Worm (Caenorhabditis elegans) whole organism, L1 larva: ENCODE measurements around the gene brc-1.

Experiments used
- C04F5.9 ChIP-seq: sonication (generic microtip); optimal IDR thresholded peaks from 2 replicates; lab custom pipeline; 2016; ENCODE audit warnings: missing genetic modification characterization, missing compliant biosample characterization
- F16B12.6 ChIP-seq: fragments of 150-350 bp; optimal IDR thresholded peaks from 2 replicates; lab custom pipeline; 2014; ENCODE audit warnings: missing biosample characterization, missing genetic modification characterization
- alr-1 ChIP-seq: fragments of 200-800 bp; sonication (Bioruptor generic); optimal IDR thresholded peaks from 2 replicates; lab custom pipeline; 2018; ENCODE audit warnings: borderline replicate concordance, mild to moderate bottlenecking, missing genetic modification characterization, missing compliant biosample characterization
- ama-1 ChIP-seq: fragments of 150-350 bp; optimal IDR thresholded peaks from 2 replicates; lab custom pipeline; 2014
- blmp-1 ChIP-seq: fragments of 150-350 bp; optimal IDR thresholded peaks from 2 replicates; lab custom pipeline; 2014; ENCODE audit warnings: missing biosample characterization, missing genetic modification characterization
- ceh-8 ChIP-seq: fragments of 200-800 bp; sonication (Bioruptor generic); optimal IDR thresholded peaks from 2 replicates; lab custom pipeline; 2018; ENCODE audit warnings: mild to moderate bottlenecking, missing genetic modification characterization, moderate library complexity, missing compliant biosample characterization
- ceh-90 ChIP-seq: sonication (generic microtip); optimal IDR thresholded peaks from 2 replicates; lab custom pipeline; 2016; ENCODE audit warnings: missing genetic modification characterization, missing compliant biosample characterization
- ces-1 ChIP-seq: fragments of 150-350 bp; optimal IDR thresholded peaks from 2 replicates; lab custom pipeline; 2014; ENCODE audit warnings: missing biosample characterization, missing genetic modification reagents, missing genetic modification characterization
- dpl-1 ChIP-seq, 3 experiments: fragments of 150-350 bp in 2 of 3; sonication (generic microtip) in 1 of 3; optimal IDR thresholded peaks; 2 replicates each; lab custom pipeline; 2014 to 2017; ENCODE audit warnings: missing biosample characterization in 3 of 3, missing genetic modification characterization in 3 of 3, missing genetic modification reagents in 3 of 3
- dsc-1 ChIP-seq: sonication (generic microtip); optimal IDR thresholded peaks from 2 replicates; lab custom pipeline; 2016; ENCODE audit warnings: mild to moderate bottlenecking, missing genetic modification characterization, missing compliant biosample characterization
- efl-1 ChIP-seq, 4 experiments: fragments of 150-350 bp; optimal IDR thresholded peaks in 3 of 4; peaks in 1 of 4; 1 replicate in 1 of 4; 2 replicates in 3 of 4; lab custom pipeline; 2014; ENCODE audit warnings: missing biosample characterization in 2 of 4, missing genetic modification characterization in 2 of 4, missing genetic modification reagents in 2 of 4
- egl-13 ChIP-seq: sonication (generic microtip); optimal IDR thresholded peaks from 2 replicates; lab custom pipeline; 2016; ENCODE audit warnings: missing genotype, missing genetic modification reagents, missing genetic modification characterization, missing compliant biosample characterization
- egl-27 ChIP-seq, 2 experiments: fragments of 150-350 bp in 1 of 2; sonication (generic microtip); optimal IDR thresholded peaks; 3 replicates each; lab custom pipeline; 2017 to 2018; ENCODE audit warnings: missing biosample characterization in 2 of 2, missing genetic modification characterization in 2 of 2, missing genetic modification reagents in 2 of 2
- elt-2 ChIP-seq: sonication (generic microtip); optimal IDR thresholded peaks from 2 replicates; lab custom pipeline; 2016; ENCODE audit warnings: missing genetic modification characterization, mild to moderate bottlenecking, inconsistent platforms, missing compliant biosample characterization, missing genetic modification reagents
- ets-5 ChIP-seq: fragments of 200-800 bp; sonication (Bioruptor generic); IDR thresholded peaks from 2 replicates; pipeline ENCODE4 v1.3.6; 2022; ENCODE audit warnings: missing genetic modification characterization, missing compliant biosample characterization
- fkh-10 ChIP-seq: sonication (generic microtip); optimal IDR thresholded peaks from 2 replicates; lab custom pipeline; 2017; ENCODE audit warnings: missing biosample characterization, missing genetic modification reagents, missing genetic modification characterization
- fos-1 ChIP-seq: fragments of 150-350 bp; optimal IDR thresholded peaks from 2 replicates; lab custom pipeline; 2014; ENCODE audit warnings: missing biosample characterization, missing genetic modification characterization
- grh-1 ChIP-seq: fragments of 200-800 bp; sonication (Bioruptor generic); IDR thresholded peaks from 2 replicates; pipeline ENCODE4 v1.3.6; 2022; ENCODE audit warnings: missing genetic modification reagents, missing genetic modification characterization, missing compliant biosample characterization
- hlh-17 ChIP-seq: fragments of 200-800 bp; sonication (Bioruptor generic); optimal IDR thresholded peaks from 2 replicates; lab custom pipeline; 2018; ENCODE audit warnings: missing genetic modification characterization, mild to moderate bottlenecking, missing compliant biosample characterization, moderate library complexity, borderline replicate concordance
- hlh-4 ChIP-seq: sonication (generic microtip); optimal IDR thresholded peaks from 2 replicates; lab custom pipeline; 2016; ENCODE audit warnings: mild to moderate bottlenecking, missing genetic modification characterization, missing compliant biosample characterization
- hpl-2 ChIP-seq: fragments of 150-350 bp; optimal IDR thresholded peaks from 2 replicates; lab custom pipeline; 2014; ENCODE audit warnings: missing biosample characterization, missing genetic modification reagents, missing genetic modification characterization
- irx-1 ChIP-seq: sonication (generic microtip); optimal IDR thresholded peaks from 2 replicates; lab custom pipeline; 2016; ENCODE audit warnings: missing genetic modification characterization, missing compliant biosample characterization
- jun-1 ChIP-seq: fragments of 150-350 bp; optimal IDR thresholded peaks from 2 replicates; lab custom pipeline; 2014; ENCODE audit warnings: missing biosample characterization, missing genetic modification reagents, missing genetic modification characterization
- lin-13 ChIP-seq: fragments of 150-350 bp; optimal IDR thresholded peaks from 2 replicates; lab custom pipeline; 2014; ENCODE audit warnings: missing biosample characterization, missing genetic modification reagents, missing genetic modification characterization
- lin-15B ChIP-seq: fragments of 150-350 bp; sonication (generic microtip); optimal IDR thresholded peaks from 3 replicates; lab custom pipeline; 2014; ENCODE audit warnings: missing biosample characterization, missing genetic modification characterization
- lin-35 ChIP-seq, 2 experiments: fragments of 150-350 bp; optimal IDR thresholded peaks; 2 replicates each; lab custom pipeline; 2014; ENCODE audit warnings: missing biosample characterization in 2 of 2, missing genetic modification characterization in 2 of 2, missing genetic modification reagents in 2 of 2
- lin-39 ChIP-seq: fragments of 150-350 bp; optimal IDR thresholded peaks from 2 replicates; lab custom pipeline; 2014; ENCODE audit warnings: missing biosample characterization, missing genetic modification reagents, missing genetic modification characterization
- lsy-2 ChIP-seq, 2 experiments: fragments of 150-350 bp; optimal IDR thresholded peaks; 2 replicates each; lab custom pipeline; 2014; ENCODE audit warnings: missing biosample characterization in 2 of 2, missing genetic modification characterization in 2 of 2
- mab-9 ChIP-seq: fragments of 200-800 bp; sonication (Bioruptor generic); IDR thresholded peaks from 2 replicates; pipeline ENCODE4 v1.3.6; 2022; ENCODE audit warnings: missing genetic modification reagents, missing genetic modification characterization, missing compliant biosample characterization
- mdl-1 ChIP-seq, 2 experiments: fragments of 150-350 bp; optimal IDR thresholded peaks; 2 replicates each; lab custom pipeline; 2014 to 2017; ENCODE audit warnings: missing biosample characterization in 2 of 2, missing genetic modification characterization in 2 of 2, inconsistent platforms in 1 of 2
- nhr-11 ChIP-seq: fragments of 150-350 bp; optimal IDR thresholded peaks from 2 replicates; lab custom pipeline; 2014; ENCODE audit warnings: missing biosample characterization, missing genetic modification characterization
- nhr-12 ChIP-seq: sonication (generic microtip); optimal IDR thresholded peaks from 2 replicates; lab custom pipeline; 2017; ENCODE audit warnings: missing biosample characterization, missing genetic modification characterization
- nhr-20 ChIP-seq: sonication (generic microtip); optimal IDR thresholded peaks from 2 replicates; lab custom pipeline; 2016; ENCODE audit warnings: mild to moderate bottlenecking, missing genetic modification characterization, missing compliant biosample characterization
- nhr-28 ChIP-seq: fragments of 150-350 bp; optimal IDR thresholded peaks from 2 replicates; lab custom pipeline; 2014; ENCODE audit warnings: missing biosample characterization, missing genetic modification characterization
- nhr-47 ChIP-seq: sonication (generic microtip); optimal IDR thresholded peaks from 2 replicates; lab custom pipeline; 2016; ENCODE audit warnings: mild to moderate bottlenecking, missing genetic modification characterization, moderate library complexity, missing compliant biosample characterization
- nhr-71 ChIP-seq: sonication (generic microtip); optimal IDR thresholded peaks from 2 replicates; lab custom pipeline; 2016; ENCODE audit warnings: mild to moderate bottlenecking, missing genetic modification characterization, moderate library complexity, missing compliant biosample characterization
- nhr-84 ChIP-seq: sonication (generic microtip); optimal IDR thresholded peaks from 2 replicates; lab custom pipeline; 2017; ENCODE audit warnings: missing biosample characterization, missing genetic modification characterization
- pag-3 ChIP-seq: sonication (generic microtip); optimal IDR thresholded peaks from 2 replicates; lab custom pipeline; 2017; ENCODE audit warnings: missing genetic modification characterization, mild to moderate bottlenecking, missing compliant biosample characterization, antibody characterized with exemption, borderline replicate concordance; ENCODE audit not compliant: insufficient read depth
- pqm-1 ChIP-seq: sonication (generic microtip); optimal IDR thresholded peaks from 3 replicates; lab custom pipeline; 2017; ENCODE audit warnings: missing biosample characterization, missing genetic modification characterization
- rnt-1 ChIP-seq: sonication (generic microtip); optimal IDR thresholded peaks from 2 replicates; lab custom pipeline; 2016; ENCODE audit warnings: mild to moderate bottlenecking, missing genetic modification characterization, moderate library complexity, missing compliant biosample characterization
- snpc-4 ChIP-seq: fragments of 150-350 bp; optimal IDR thresholded peaks from 2 replicates; lab custom pipeline; 2014; ENCODE audit warnings: missing biosample characterization, missing genetic modification characterization
- snu-23 ChIP-seq: sonication (generic microtip); optimal IDR thresholded peaks from 2 replicates; lab custom pipeline; 2016; ENCODE audit warnings: missing genetic modification characterization, missing compliant biosample characterization
- sox-4 ChIP-seq: sonication (generic microtip); optimal IDR thresholded peaks from 2 replicates; lab custom pipeline; 2016; ENCODE audit warnings: missing genetic modification characterization, missing compliant biosample characterization
- sptf-1 ChIP-seq: fragments of 150-350 bp; optimal IDR thresholded peaks from 2 replicates; lab custom pipeline; 2014; ENCODE audit warnings: missing biosample characterization, missing genetic modification characterization
- sup-37 ChIP-seq: fragments of 200-800 bp; sonication (Bioruptor generic); optimal IDR thresholded peaks from 2 replicates; lab custom pipeline; 2018; ENCODE audit warnings: mild to moderate bottlenecking, missing genetic modification characterization, missing compliant biosample characterization
- swsn-7 ChIP-seq: sonication (generic microtip); optimal IDR thresholded peaks from 2 replicates; lab custom pipeline; 2016; ENCODE audit warnings: missing genetic modification characterization, missing compliant biosample characterization
- tbx-2 ChIP-seq: sonication (generic microtip); optimal IDR thresholded peaks from 2 replicates; lab custom pipeline; 2016; ENCODE audit warnings: missing genetic modification characterization, missing compliant biosample characterization
- unc-30 ChIP-seq: sonication (generic microtip); optimal IDR thresholded peaks from 2 replicates; lab custom pipeline; 2017; ENCODE audit warnings: missing biosample characterization, missing genetic modification characterization
- unc-62 ChIP-seq: fragments of 150-350 bp; optimal IDR thresholded peaks from 2 replicates; lab custom pipeline; 2014; ENCODE audit warnings: missing biosample characterization, missing genetic modification reagents, missing genetic modification characterization
- vab-15 ChIP-seq: sonication (generic microtip); optimal IDR thresholded peaks from 2 replicates; lab custom pipeline; 2017; ENCODE audit warnings: missing genotype, mild to moderate bottlenecking, missing genetic modification characterization, missing compliant biosample characterization
- xbp-1 ChIP-seq: sonication (generic microtip); optimal IDR thresholded peaks from 2 replicates; lab custom pipeline; 2016; ENCODE audit warnings: missing genetic modification characterization, missing compliant biosample characterization
- zag-1 ChIP-seq: fragments of 150-350 bp; optimal IDR thresholded peaks from 2 replicates; lab custom pipeline; 2014; ENCODE audit warnings: missing biosample characterization, missing genetic modification characterization
- zip-4 ChIP-seq: fragments of 200-800 bp; sonication (Bioruptor generic); optimal IDR thresholded peaks from 2 replicates; lab custom pipeline; 2018; ENCODE audit warnings: mild to moderate bottlenecking, missing genetic modification characterization, moderate library complexity, missing compliant biosample characterization

The brc-1 gene

ce11 chrIII:3820134-3820533, 42.6 kb downstream of the brc-1 start (continued):
- TF ChIP-seq grh-1 (GFP tag; lab: Robert Waterston, UW) (no peak), nhr-84 (tag; lab: Kevin White, UChicago) (no peak), vab-15 (tag; lab: Kevin White, UChicago) (no peak), dsc-1 (tag; lab: Kevin White, UChicago) (peak; percentile 20), ets-5 (GFP tag; lab: Robert Waterston, UW) (no peak), pqm-1 (no peak), sptf-1 (tag; lab: Kevin White, UChicago) (no peak), unc-30 (tag; lab: Kevin White, UChicago) (no peak), ceh-8 (GFP tag; lab: Kevin White, UChicago) (no peak), sox-4 (tag; lab: Kevin White, UChicago) (no peak), alr-1 (tag; lab: Kevin White, UChicago) (no peak), sup-37 (GFP tag; lab: Kevin White, UChicago) (peak; percentile 42), lsy-2 (tag; optimal IDR thresholded peaks at IDR 0.05; lab: Kevin White, UChicago) (peak; percentile 65 to 83), egl-27 (tag; optimal IDR thresholded peaks at IDR 0.05; lab: Kevin White, UChicago) (no peak), swsn-7 (tag; lab: Kevin White, UChicago) (peak; percentile 74), ceh-90 (tag; lab: Kevin White, UChicago) (no peak), zag-1 (tag; lab: Kevin White, UChicago) (no peak), lin-13 (GFP tag; lab: Kevin White, UChicago) (peak; percentile 43), mab-9 (GFP tag; lab: Robert Waterston, UW) (0 out of 2 replicates have a peak, but pooled peaks have one; percentile 9), efl-1 (optimal IDR thresholded peaks at IDR 0.05; lab: Kevin White, UChicago) (peak; percentile 66 to 72), efl-1 (GFP tag; optimal IDR thresholded peaks at IDR 0.05 in 1 of 2; lab: Kevin White, UChicago) (peak; percentile 33 to 79), ama-1 (no peak), dpl-1 (GFP tag; optimal IDR thresholded peaks at IDR 0.05; lab: Kevin White, UChicago) (peak; percentile 41 to 66 (median 42)), jun-1 (tag; lab: Kevin White, UChicago) (peak; percentile 25), egl-13 (tag; lab: Kevin White, UChicago) (no peak), unc-62 (GFP tag; lab: Kevin White, UChicago) (no peak), nhr-11 (tag; lab: Kevin White, UChicago) (no peak), nhr-12 (tag; lab: Kevin White, UChicago) (no peak), rnt-1 (tag; lab: Kevin White, UChicago) (peak; percentile 86), C04F5.9 (tag; lab: Kevin White, UChicago) (no peak), snu-23 (peak; percentile 82), hpl-2 (GFP tag; lab: Kevin White, UChicago) (no peak), lin-39 (tag; lab: Kevin White, UChicago) (no peak), F16B12.6 (peak; percentile 43), pag-3 (tag; lab: Kevin White, UChicago) (no peak), irx-1 (tag; lab: Kevin White, UChicago) (no peak), nhr-47 (peak; percentile 69), xbp-1 (tag; lab: Kevin White, UChicago) (peak; percentile 56), nhr-71 (tag; lab: Kevin White, UChicago) (peak; percentile 79), lin-35 (GFP tag; optimal IDR thresholded peaks at IDR 0.05; lab: Kevin White, UChicago) (peak; percentile 44 to 78), zip-4 (no peak), elt-2 (tag; lab: Kevin White, UChicago) (no peak), nhr-28 (no peak), blmp-1 (peak; percentile 100), lin-15B (tag; lab: Kevin White, UChicago) (no peak), hlh-17 (GFP tag; lab: Kevin White, UChicago) (no peak), nhr-20 (tag; lab: Kevin White, UChicago) (peak; percentile 75), snpc-4 (tag; lab: Kevin White, UChicago) (no peak), ces-1 (GFP tag; lab: Kevin White, UChicago) (no peak), fkh-10 (no peak), tbx-2 (tag; lab: Kevin White, UChicago) (peak; percentile 62), hlh-4 (tag; lab: Kevin White, UChicago) (no peak), fos-1 (tag; lab: Kevin White, UChicago) (peak; percentile 35), mdl-1 (tag; optimal IDR thresholded peaks at IDR 0.05; lab: Kevin White, UChicago) (peak in 1 of 2 experiments; percentile 74)
